Worm (Caenorhabditis elegans) whole organism, L3 larva: ENCODE data around the gene ttr-42.

Experiments used
- R02D3.7 ChIP-seq: fragments of 150-350 bp; optimal IDR thresholded peaks from 2 replicates; lab custom pipeline; 2014; ENCODE audit warnings: missing biosample characterization, missing genetic modification characterization
- egl-27 ChIP-seq: sonication (generic microtip); optimal IDR thresholded peaks from 4 replicates; lab custom pipeline; 2017; ENCODE audit warnings: missing biosample characterization, missing genetic modification reagents, missing genetic modification characterization
- fkh-2 ChIP-seq: fragments of 150-350 bp; optimal IDR thresholded peaks from 2 replicates; lab custom pipeline; 2014; ENCODE audit warnings: missing biosample characterization, missing genetic modification reagents, missing genetic modification characterization
- nhr-23 ChIP-seq: fragments of 150-350 bp; optimal IDR thresholded peaks from 2 replicates; lab custom pipeline; 2014; ENCODE audit warnings: missing biosample characterization, missing genetic modification reagents, missing genetic modification characterization
- nhr-237 ChIP-seq: fragments of 150-350 bp; optimal IDR thresholded peaks from 2 replicates; lab custom pipeline; 2014; ENCODE audit warnings: missing biosample characterization, missing genetic modification characterization
- nhr-28 ChIP-seq: fragments of 150-350 bp; optimal IDR thresholded peaks from 2 replicates; lab custom pipeline; 2014; ENCODE audit warnings: missing biosample characterization, missing genetic modification characterization
- nhr-76 ChIP-seq: fragments of 150-350 bp; sonication (generic microtip); optimal IDR thresholded peaks from 5 replicates; lab custom pipeline; 2014; ENCODE audit warnings: missing biosample characterization, missing genetic modification characterization
- pha-4 ChIP-seq: fragments of 150-350 bp; optimal IDR thresholded peaks from 2 replicates; lab custom pipeline; 2014; ENCODE audit warnings: missing biosample characterization, missing genetic modification reagents, missing genetic modification characterization
- snpc-4 ChIP-seq: fragments of 150-350 bp; optimal IDR thresholded peaks from 2 replicates; lab custom pipeline; 2014; ENCODE audit warnings: missing biosample characterization, missing genetic modification characterization
- zag-1 ChIP-seq: fragments of 150-350 bp; optimal IDR thresholded peaks from 2 replicates; lab custom pipeline; 2014; ENCODE audit warnings: missing biosample characterization, missing genetic modification characterization

DNA sequence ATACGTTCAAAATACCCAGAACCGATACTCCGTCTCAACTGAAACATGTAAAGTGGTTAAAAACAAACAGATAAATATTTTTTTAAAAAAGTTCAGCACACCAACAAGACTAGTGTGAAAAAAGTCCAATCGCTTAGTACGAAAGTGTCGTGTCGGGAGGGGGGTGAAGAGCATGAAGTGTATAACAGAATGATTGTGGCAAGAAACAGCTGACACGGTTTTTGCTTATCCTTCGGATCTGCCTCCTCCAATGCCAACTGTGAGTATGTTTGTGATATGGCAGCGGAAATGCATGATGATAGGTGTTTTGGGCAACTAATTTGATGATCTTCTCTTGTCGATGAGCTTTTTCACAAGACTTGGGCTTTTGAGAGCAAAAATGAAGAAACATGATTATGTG, 42.7 kb downstream of the ttr-42 start:
- TF ChIP-seq nhr-237 (tag; lab: Kevin White, UChicago) = no peak
- no peak for TF ChIP-seq snpc-4
- no peak for TF ChIP-seq zag-1 (tag; lab: Kevin White, UChicago)
- no peak for TF ChIP-seq nhr-28
- no peak for TF ChIP-seq egl-27
- no peak for TF ChIP-seq pha-4 (tag; lab: Kevin White, UChicago)
- TF ChIP-seq nhr-23 (tag; lab: Kevin White, UChicago) = no peak
- no peak for TF ChIP-seq nhr-76 (tag; lab: Kevin White, UChicago)
- TF ChIP-seq fkh-2 (tag; lab: Kevin White, UChicago) = no peak
- TF ChIP-seq R02D3.7 = no peak
